Fruit fly (Drosophila melanogaster) whole organism, pupa: ENCODE measurements around the gene G6P.

Experiments used
- CG10348 ChIP-seq: fragments of 200-800 bp; sonication (Bioruptor generic); IDR thresholded peaks from 2 replicates; pipeline ENCODE4 v1.3.6; 2022; ENCODE audit warnings: missing biosample characterization, missing genetic modification characterization
- CG12605 ChIP-seq: fragments of 200-800 bp; sonication (Bioruptor generic); IDR thresholded peaks from 2 replicates; pipeline ENCODE4 v1.3.6; 2022; ENCODE audit warnings: missing biosample characterization, missing genetic modification characterization
- CG13204 ChIP-seq: fragments of 200-800 bp; sonication (Bioruptor generic); optimal IDR thresholded peaks from 2 replicates; lab custom pipeline; 2018; ENCODE audit warnings: missing biosample characterization, mild to moderate bottlenecking, missing genetic modification characterization, moderate library complexity
- CG14655 ChIP-seq: fragments of 200-800 bp; sonication (Bioruptor generic); optimal IDR thresholded peaks from 3 replicates; lab custom pipeline; 2017; ENCODE audit warnings: mild to moderate bottlenecking, missing biosample characterization, missing genetic modification reagents, missing genetic modification characterization
- CG15710 ChIP-seq: fragments of 200-800 bp; sonication (Bioruptor generic); optimal IDR thresholded peaks from 2 replicates; lab custom pipeline; 2018; ENCODE audit warnings: missing biosample characterization, mild to moderate bottlenecking, missing genetic modification characterization, moderate library complexity
- CG17806 ChIP-seq: fragments of 200-800 bp; sonication (Bioruptor generic); optimal IDR thresholded peaks from 2 replicates; lab custom pipeline; 2018; ENCODE audit warnings: missing biosample characterization, mild to moderate bottlenecking, missing genetic modification characterization, moderate library complexity
- CG32121 ChIP-seq: fragments of 200-800 bp; sonication (Bioruptor generic); IDR thresholded peaks from 2 replicates; pipeline ENCODE4 v1.3.6; 2022; ENCODE audit warnings: missing biosample characterization, missing genetic modification characterization
- CG34367 ChIP-seq: fragments of 200-800 bp; sonication (Bioruptor generic); optimal IDR thresholded peaks from 2 replicates; lab custom pipeline; 2018; ENCODE audit warnings: missing biosample characterization, mild to moderate bottlenecking, missing genetic modification characterization
- CG4496 ChIP-seq: fragments of 200-800 bp; sonication (Bioruptor generic); IDR thresholded peaks from 3 replicates; pipeline ENCODE4 v1.3.6; 2022; ENCODE audit warnings: missing biosample characterization, missing genetic modification characterization
- CG8159 ChIP-seq: fragments of 200-800 bp; sonication (Bioruptor generic); optimal IDR thresholded peaks from 3 replicates; lab custom pipeline; 2018; ENCODE audit warnings: missing biosample characterization, mild to moderate bottlenecking, missing genetic modification characterization, moderate library complexity
- CG8301 ChIP-seq: fragments of 200-800 bp; sonication (Bioruptor generic); optimal IDR thresholded peaks from 2 replicates; lab custom pipeline; 2018; ENCODE audit warnings: missing biosample characterization, mild to moderate bottlenecking, missing genetic modification characterization
- CG9948 ChIP-seq: fragments of 200-800 bp; sonication (Bioruptor generic); optimal IDR thresholded peaks from 2 replicates; lab custom pipeline; 2018; ENCODE audit warnings: missing biosample characterization, mild to moderate bottlenecking, missing genetic modification characterization, moderate library complexity
- D1 ChIP-seq: fragments of 200-800 bp; sonication (Bioruptor generic); optimal IDR thresholded peaks from 2 replicates; lab custom pipeline; 2018; ENCODE audit warnings: missing biosample characterization, mild to moderate bottlenecking, missing genetic modification characterization, moderate library complexity
- EcR ChIP-seq: fragments of 200-800 bp; sonication (Bioruptor generic); optimal IDR thresholded peaks from 3 replicates; lab custom pipeline; 2019; ENCODE audit warnings: missing biosample characterization, missing genetic modification characterization, mild to moderate bottlenecking, moderate library complexity, missing genetic modification reagents
- Ets98B ChIP-seq: fragments of 200-800 bp; sonication (Bioruptor generic); IDR thresholded peaks from 2 replicates; pipeline ENCODE4 v1.3.6; 2022; ENCODE audit warnings: missing biosample characterization, missing genetic modification characterization
- Pif1A ChIP-seq: fragments of 200-800 bp; sonication (Bioruptor generic); optimal IDR thresholded peaks from 3 replicates; lab custom pipeline; 2016; ENCODE audit warnings: missing biosample characterization, missing genetic modification characterization
- Pif1B ChIP-seq: fragments of 200-800 bp; sonication (Bioruptor generic); optimal IDR thresholded peaks from 3 replicates; lab custom pipeline; 2016; ENCODE audit warnings: missing biosample characterization, missing genetic modification characterization
- Snoo ChIP-seq: fragments of 200-800 bp; sonication (Bioruptor generic); optimal IDR thresholded peaks from 3 replicates; lab custom pipeline; 2017; ENCODE audit warnings: missing biosample characterization, mild to moderate bottlenecking, missing genetic modification characterization, inconsistent platforms
- fd96Ca ChIP-seq: fragments of 200-800 bp; sonication (Bioruptor generic); IDR thresholded peaks from 3 replicates; pipeline ENCODE4 v1.3.6; 2022; ENCODE audit warnings: missing biosample characterization, missing genetic modification characterization
- gl ChIP-seq: fragments of 200-800 bp; sonication (Bioruptor generic); optimal IDR thresholded peaks from 2 replicates; lab custom pipeline; 2018; ENCODE audit warnings: missing biosample characterization, mild to moderate bottlenecking, missing genetic modification characterization
- rn ChIP-seq: fragments of 200-800 bp; sonication (Bioruptor generic); IDR thresholded peaks from 2 replicates; pipeline ENCODE4 v1.3.6; 2022; ENCODE audit warnings: missing biosample characterization, missing genetic modification characterization

The G6P gene

DNA sequence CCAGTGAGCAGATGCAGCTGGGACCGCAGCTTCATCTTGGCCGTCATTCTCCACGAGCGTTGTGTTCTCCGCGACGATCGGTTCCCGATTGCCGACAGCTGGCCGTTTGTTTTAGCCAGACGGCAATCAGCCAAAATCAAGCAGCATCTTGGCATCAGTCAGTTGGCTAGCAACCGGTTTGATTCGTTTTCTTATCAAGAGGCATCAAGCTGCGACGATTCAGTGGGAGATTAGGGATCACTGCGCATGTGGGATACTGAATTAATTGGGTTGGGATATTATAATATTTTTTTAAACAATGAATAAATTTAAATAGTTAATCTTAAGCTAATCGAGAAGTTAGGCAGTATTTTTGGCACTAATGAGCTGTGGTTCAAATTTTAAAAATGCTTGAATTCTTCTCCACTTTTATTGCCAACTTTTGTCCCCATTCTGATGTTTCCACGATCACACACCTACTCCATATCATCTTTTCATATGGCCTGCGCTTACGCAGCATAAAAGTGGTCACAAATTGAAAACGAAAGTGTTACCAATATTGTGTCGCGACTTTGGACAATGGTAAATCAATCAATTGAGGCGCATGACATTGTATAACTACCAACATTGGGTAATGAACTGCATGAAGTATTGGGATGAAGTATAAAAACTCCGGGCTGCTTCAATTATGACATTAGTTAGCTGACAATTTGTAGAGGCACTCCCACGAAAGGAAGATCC is 22.3 kb upstream of the G6P start, which contains the start of the genes CG3119 and Cpr23B:
Gene CG3119, minus strand, starts transcription at position 92 of the 720 bp plus-strand sequence.
Gene Cpr23B, plus strand, starts transcription at position 670 of the 720 bp plus-strand sequence.
- TF ChIP-seq rn (GFP tag; lab: Robert Waterston, UW) (no peak), CG8159 (tag; lab: Kevin White, UChicago) (no peak), CG15710 (no peak), gl (tag; lab: Kevin White, UChicago) (no peak), Pif1B (GFP tag; lab: Kevin White, UChicago) (no peak), Ets98B (no peak), CG34367 (no peak), CG14655 (GFP tag; lab: Kevin White, UChicago) (no peak), CG17806 (tag; lab: Kevin White, UChicago) (no peak), EcR (GFP tag; lab: Kevin White, UChicago) (no peak), fd96Ca (no peak), CG4496 (GFP tag; lab: Robert Waterston, UW) (no peak), Snoo (no peak), Pif1A (no peak), CG8301 (tag; lab: Kevin White, UChicago) (no peak), CG32121 (no peak)

DNA sequence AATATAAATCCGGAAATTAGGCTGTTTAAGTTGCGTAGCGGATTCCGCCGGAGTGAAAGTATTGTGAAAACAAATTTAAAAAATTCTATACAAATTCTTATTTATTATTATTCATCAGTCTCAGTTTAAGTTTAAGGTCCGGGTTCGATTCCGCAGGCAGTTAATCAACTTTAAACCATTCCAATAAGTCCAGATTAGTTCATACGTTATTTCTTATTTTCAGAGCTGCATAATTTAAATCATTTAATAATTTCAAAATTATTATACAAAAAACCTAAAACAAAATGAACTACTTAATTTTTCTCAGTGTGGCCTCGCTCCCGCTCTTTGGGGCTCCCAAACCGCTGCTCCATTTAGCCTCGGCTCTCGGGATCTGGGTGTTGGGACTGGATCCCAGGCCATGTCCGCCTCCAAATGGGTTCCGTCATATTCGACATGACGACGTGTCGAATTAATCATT is 14.8 kb upstream of the G6P start:
- peak; percentile 96 for TF ChIP-seq CG8159 (tag; lab: Kevin White, UChicago)
- TF ChIP-seq Snoo, result peak; percentile 93
- TF ChIP-seq CG10348 (GFP tag; lab: Robert Waterston, UW), result peak; percentile 54
- peak; percentile 95 for TF ChIP-seq CG15710
- TF ChIP-seq CG8301 (tag; lab: Kevin White, UChicago), result peak; percentile 95
- TF ChIP-seq CG9948 (tag; lab: Kevin White, UChicago), result peak; percentile 95
- TF ChIP-seq CG17806 (tag; lab: Kevin White, UChicago), result peak; percentile 90
- no peak for TF ChIP-seq EcR (GFP tag; lab: Kevin White, UChicago)
- peak; percentile 88 for TF ChIP-seq Pif1A
- peak; percentile 90 for TF ChIP-seq Pif1B (GFP tag; lab: Kevin White, UChicago)
- TF ChIP-seq CG34367, result peak; percentile 87
- peak; percentile 67 for TF ChIP-seq rn (GFP tag; lab: Robert Waterston, UW)
- TF ChIP-seq Ets98B, result peak; percentile 59; the same call in 1 of the 2 replicates
- peak; percentile 98 for TF ChIP-seq CG14655 (GFP tag; lab: Kevin White, UChicago)
- 0 out of 2 replicates have a peak, but pooled peaks have one; percentile 22 for TF ChIP-seq CG12605 (GFP tag; lab: Robert Waterston, UW)
- TF ChIP-seq gl (tag; lab: Kevin White, UChicago), result peak; percentile 67
- TF ChIP-seq CG13204 (GFP tag; lab: Kevin White, UChicago), result peak; percentile 58
- no peak; the same call in 1 of the 3 replicates for TF ChIP-seq CG4496 (GFP tag; lab: Robert Waterston, UW)
- TF ChIP-seq D1, result peak; percentile 96
- peak; percentile 84 for TF ChIP-seq CG32121
- TF ChIP-seq fd96Ca, result peak; percentile 88
- TF ChIP-seq, all 21 proteins: peak for 19

DNA sequence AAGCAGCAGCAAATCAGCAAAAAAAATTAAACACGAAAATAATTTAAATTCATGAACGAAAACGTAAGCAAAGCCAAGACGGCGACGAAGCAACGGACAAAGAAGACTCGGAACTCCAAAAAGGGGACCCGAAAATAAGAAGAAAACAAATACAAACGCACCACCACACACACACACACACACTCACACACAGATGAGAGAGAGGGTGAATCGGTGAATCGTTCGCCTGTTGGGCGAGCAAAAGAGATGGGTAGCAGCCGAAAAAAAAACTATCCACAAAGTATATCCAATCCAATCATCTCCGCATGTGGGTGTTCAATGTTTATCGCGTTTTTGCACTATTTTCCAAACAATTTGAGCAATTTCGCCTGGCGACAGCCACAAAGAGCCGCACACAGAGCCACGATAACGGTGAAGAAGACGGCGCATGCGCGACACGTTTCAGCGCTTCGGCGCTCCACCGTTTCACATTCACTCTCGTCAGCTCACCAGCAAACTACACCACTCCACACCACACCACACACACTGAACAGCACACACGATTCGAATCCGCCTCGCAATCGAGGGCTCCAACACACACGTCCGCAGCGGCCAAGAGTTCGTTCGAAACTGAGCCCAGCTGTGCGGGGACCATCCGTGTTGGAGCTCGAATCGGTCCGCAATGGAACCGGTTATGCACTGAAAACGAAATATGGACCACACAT is 14.2 kb upstream of the G6P start, which contains the start of gene Duox:
Gene Duox, minus strand, starts transcription at position 612 of the 704 bp plus-strand sequence.
- no peak for TF ChIP-seq Pif1B (GFP tag; lab: Kevin White, UChicago)
- TF ChIP-seq CG4496 (GFP tag; lab: Robert Waterston, UW), result 0 out of 3 replicates have a peak, but pooled peaks have one; percentile 73
- TF ChIP-seq gl (tag; lab: Kevin White, UChicago), result no peak
- no peak; the same call in 1 of the 2 replicates for TF ChIP-seq Ets98B
- TF ChIP-seq, all 21 proteins: peak for 1

DNA sequence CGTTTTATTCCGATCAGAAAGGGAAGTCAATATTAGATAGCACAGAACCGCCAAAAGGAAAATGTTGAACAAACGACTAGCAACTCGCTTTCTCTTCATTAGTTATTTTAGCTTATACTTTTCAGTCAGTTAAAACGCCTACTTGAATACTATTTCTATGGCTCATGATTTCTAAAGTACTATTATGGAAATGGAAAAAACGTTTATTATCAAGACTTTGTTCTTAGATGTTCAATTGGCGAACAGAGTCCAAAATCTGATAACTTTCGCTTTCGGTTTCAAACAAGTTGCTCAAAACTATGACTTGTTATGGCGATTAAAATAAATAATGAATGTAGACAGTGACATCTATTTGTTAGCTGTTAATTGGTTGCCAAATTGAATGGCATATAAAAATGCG is 9.8 kb upstream of the G6P start, which contains the start of gene CG3123:
Gene CG3123, minus strand, starts transcription at position 101 of the 400 bp plus-strand sequence.
- TF ChIP-seq CG9948 (tag; lab: Kevin White, UChicago) (no peak), D1 (no peak), rn (GFP tag; lab: Robert Waterston, UW) (no peak), CG10348 (GFP tag; lab: Robert Waterston, UW) (no peak), CG8301 (tag; lab: Kevin White, UChicago) (no peak), fd96Ca (no peak), Snoo (no peak), CG13204 (GFP tag; lab: Kevin White, UChicago) (no peak)

DNA sequence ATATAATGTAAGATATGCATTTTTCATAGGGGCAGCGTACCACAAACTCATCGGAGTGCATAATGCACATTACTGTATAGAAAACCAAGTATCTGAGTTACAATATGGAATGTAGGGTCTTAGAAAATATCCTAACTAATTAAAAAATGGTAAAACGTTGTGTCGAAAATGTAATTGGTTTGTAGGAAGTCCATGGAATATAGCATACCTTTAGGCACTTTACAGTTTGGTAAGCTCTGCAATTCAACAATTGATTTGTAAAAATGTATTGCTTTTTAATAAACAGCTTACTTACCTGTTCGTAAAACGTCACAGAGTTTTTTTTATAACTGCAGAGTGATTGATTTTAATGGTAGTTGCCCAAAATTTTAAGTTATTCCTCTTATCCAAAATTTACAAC is 3.4 kb downstream of the G6P start, which contains the start of gene CG2964:
Gene CG2964, plus strand, starts transcription at position 301 of the 400 bp plus-strand sequence.
- TF ChIP-seq Snoo (no peak), CG10348 (GFP tag; lab: Robert Waterston, UW) (no peak), CG15710 (no peak), CG32121 (no peak), CG12605 (GFP tag; lab: Robert Waterston, UW) (no peak), CG13204 (GFP tag; lab: Kevin White, UChicago) (no peak), CG4496 (GFP tag; lab: Robert Waterston, UW) (no peak)
- TF ChIP-seq, all 21 proteins: peak for 0

DNA sequence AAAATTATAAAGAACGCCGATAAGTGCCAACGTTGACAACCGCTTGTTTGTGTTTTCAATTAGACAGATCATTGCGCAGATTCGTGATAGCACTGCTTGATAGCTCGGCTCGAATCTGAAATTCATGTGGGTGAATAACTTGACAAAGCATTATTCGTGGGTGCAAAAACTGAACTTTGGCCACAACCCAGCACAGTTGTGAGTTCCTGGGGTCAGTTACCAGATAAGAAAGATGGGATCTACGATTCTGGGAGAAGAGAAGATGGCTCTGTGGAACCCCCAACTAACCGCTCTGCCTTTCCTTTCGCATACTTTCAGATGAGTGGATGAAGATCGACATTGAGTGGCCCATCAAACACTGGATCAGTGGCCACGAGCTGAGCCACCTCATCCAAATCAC is 4.7 kb downstream of the G6P start:
- TF ChIP-seq D1 (no peak), CG8159 (tag; lab: Kevin White, UChicago) (no peak), CG9948 (tag; lab: Kevin White, UChicago) (no peak), Pif1A (no peak), CG12605 (GFP tag; lab: Robert Waterston, UW) (no peak), CG10348 (GFP tag; lab: Robert Waterston, UW) (no peak), EcR (GFP tag; lab: Kevin White, UChicago) (no peak), fd96Ca (no peak), CG8301 (tag; lab: Kevin White, UChicago) (no peak), gl (tag; lab: Kevin White, UChicago) (no peak), CG17806 (tag; lab: Kevin White, UChicago) (no peak), CG32121 (no peak), CG34367 (no peak), rn (GFP tag; lab: Robert Waterston, UW) (no peak)
